Worm (Caenorhabditis elegans): ENCODE data around the gene spl-2.
A peak's percentile ranks its signal among the peaks of the same experiment; 100 is the strongest.

The spl-2 gene

ce11 chrV:9159146-9159717 lies 12.5 kb upstream of the spl-2 start:
- TF ChIP-seq aly-2 (tag; optimal IDR thresholded peaks at IDR 0.05) (peak; percentile 60), nhr-71 (tag; optimal IDR thresholded peaks at IDR 0.05) (peak; percentile 25), nhr-85 (tag) (peak; percentile 59), nhr-90 (tag; optimal IDR thresholded peaks at IDR 0.05; ENCODE audit: poor library complexity) (peak; percentile 7)

ce11 chrV:9157597-9157996 lies 10.9 kb upstream of the spl-2 start:
- TF ChIP-seq nhr-71 (tag; optimal IDR thresholded peaks at IDR 0.05) (peak; percentile 36), fkh-8 (tag; optimal IDR thresholded peaks at IDR 0.05) (peak; percentile 24), nhr-47 (tag; optimal IDR thresholded peaks at IDR 0.05) (peak; percentile 41), pax-3 (tag; optimal IDR thresholded peaks at IDR 0.05) (no peak), Y116A8C.19 (tag; optimal IDR thresholded peaks at IDR 0.05; ENCODE audit: borderline replicate concordance) (no peak), irx-1 (tag; optimal IDR thresholded peaks at IDR 0.05) (no peak), lsy-2 (tag; optimal IDR thresholded peaks at IDR 0.05) (no peak), fkh-10 (GFP tag; optimal IDR thresholded peaks at IDR 0.05) (peak; percentile 96), C16A3.4 (tag; optimal IDR thresholded peaks at IDR 0.05) (no peak), mdl-1 (tag; optimal IDR thresholded peaks at IDR 0.05) (no peak), unc-62 (GFP tag; optimal IDR thresholded peaks at IDR 0.05) (no peak), ces-1 (GFP tag; optimal IDR thresholded peaks at IDR 0.05) (no peak), lin-14 (GFP tag; optimal IDR thresholded peaks at IDR 0.05) (peak; percentile 39)

- TF ChIP-seq nhr-47 (tag; optimal IDR thresholded peaks at IDR 0.05): no peak
- no peak for TF ChIP-seq ztf-4 (tag; optimal IDR thresholded peaks at IDR 0.05)
These were observed 10.0 kb upstream of the spl-2 start, which contains the start of gene B0222.15 for ce11 chrV:9156679-9157078. B0222.15 (minus strand) TSS chrV:9156779.

ce11 chrV:9155616-9156015 lies 8.9 kb upstream of the spl-2 start:
- TF ChIP-seq fkh-4 (tag; optimal IDR thresholded peaks at IDR 0.05; ENCODE audit: borderline replicate concordance): no peak
- no peak for TF ChIP-seq ceh-8 (GFP tag; optimal IDR thresholded peaks at IDR 0.05)
- no peak for TF ChIP-seq tbx-2 (tag; optimal IDR thresholded peaks at IDR 0.05)
- no peak for TF ChIP-seq jun-1 (tag; optimal IDR thresholded peaks at IDR 0.05)
- TF ChIP-seq nhr-20 (tag; optimal IDR thresholded peaks at IDR 0.05): no peak
- TF ChIP-seq lin-13 (GFP tag; optimal IDR thresholded peaks at IDR 0.05): no peak
- no peak for TF ChIP-seq dpl-1 (GFP tag; optimal IDR thresholded peaks at IDR 0.05)
- no peak for TF ChIP-seq elt-2 (tag; optimal IDR thresholded peaks at IDR 0.05)
- TF ChIP-seq xbp-1 (tag; optimal IDR thresholded peaks at IDR 0.05): no peak
- TF ChIP-seq efl-3 (GFP tag; optimal IDR thresholded peaks at IDR 0.05): no peak
- no peak for TF ChIP-seq pag-3 (tag; optimal IDR thresholded peaks at IDR 0.05; ENCODE audit: borderline replicate concordance, insufficient read depth)
- no peak for TF ChIP-seq nhr-12 (tag; optimal IDR thresholded peaks at IDR 0.05)
- TF ChIP-seq C34B4.2 (tag; optimal IDR thresholded peaks at IDR 0.05): no peak
- TF ChIP-seq lin-35 (GFP tag; optimal IDR thresholded peaks at IDR 0.05): no peak
- TF ChIP-seq unc-130 (tag; optimal IDR thresholded peaks at IDR 0.05): no peak
- TF ChIP-seq nhr-28 (tag; optimal IDR thresholded peaks at IDR 0.05): no peak
- TF ChIP-seq ceh-90 (tag; optimal IDR thresholded peaks at IDR 0.05): no peak
- no peak for TF ChIP-seq lsy-2 (tag; optimal IDR thresholded peaks at IDR 0.05)

ce11 chrV:9154772-9155171 lies 8.1 kb upstream of the spl-2 start, which contains the start of gene B0222.5:
B0222.5 (minus strand) TSS chrV:9154872.
- TF ChIP-seq egl-27 (tag; optimal IDR thresholded peaks at IDR 0.05) (no peak), aly-2 (tag; optimal IDR thresholded peaks at IDR 0.05) (no peak), elt-2 (tag; optimal IDR thresholded peaks at IDR 0.05) (no peak), Y116A8C.19 (tag; optimal IDR thresholded peaks at IDR 0.05; ENCODE audit: borderline replicate concordance) (no peak), ces-1 (GFP tag; optimal IDR thresholded peaks at IDR 0.05) (no peak), elt-3 (tag; optimal IDR thresholded peaks at IDR 0.05) (no peak), rnt-1 (tag; optimal IDR thresholded peaks at IDR 0.05) (no peak), sox-4 (tag; optimal IDR thresholded peaks at IDR 0.05) (no peak), aha-1 (tag; optimal IDR thresholded peaks at IDR 0.05) (no peak), snpc-4 (tag; optimal IDR thresholded peaks at IDR 0.05) (no peak), mdl-1 (tag; optimal IDR thresholded peaks at IDR 0.05) (no peak), nhr-19 (GFP tag; conservative IDR thresholded peaks at IDR 0.05) (no peak), mab-9 (GFP tag; IDR thresholded peaks at IDR 0.05) (no peak), unc-30 (tag; optimal IDR thresholded peaks at IDR 0.05) (no peak), lin-14 (GFP tag; optimal IDR thresholded peaks at IDR 0.05) (no peak), dsc-1 (tag; optimal IDR thresholded peaks at IDR 0.05) (no peak), isw-1 (GFP tag; IDR thresholded peaks at IDR 0.05) (no peak)

Measured in whole organism, L1 larva.